Worm (Caenorhabditis elegans) whole organism, young adult: ENCODE data around the gene ech-3.

ENCODE experiments used
- B0019.2 ChIP-seq: fragments of 200-800 bp; sonication (Bioruptor generic); conservative IDR thresholded peaks from 2 replicates; pipeline ENCODE4 v1.3.6; 2022; ENCODE audit warnings: missing genetic modification reagents, missing genetic modification characterization, missing compliant biosample characterization
- D2030.7 ChIP-seq: fragments of 200-800 bp; sonication (Bioruptor generic); IDR thresholded peaks from 2 replicates; pipeline ENCODE4 v1.3.6; 2022; ENCODE audit warnings: missing genetic modification reagents, missing genetic modification characterization, missing compliant biosample characterization
- F22D6.2 ChIP-seq: sonication (generic microtip); optimal IDR thresholded peaks from 2 replicates; lab custom pipeline; 2016; ENCODE audit warnings: mild to moderate bottlenecking, missing genetic modification characterization, missing compliant biosample characterization
- F39B2.1 ChIP-seq: fragments of 200-800 bp; sonication (Bioruptor generic); IDR thresholded peaks from 2 replicates; pipeline ENCODE4 v1.3.6; 2022; ENCODE audit warnings: missing genetic modification reagents, missing genetic modification characterization, missing compliant biosample characterization
- F52B5.7 ChIP-seq: sonication (generic microtip); optimal IDR thresholded peaks from 2 replicates; lab custom pipeline; 2016; ENCODE audit warnings: mild to moderate bottlenecking, missing genetic modification characterization, missing compliant biosample characterization
- K12H6.12 ChIP-seq: fragments of 200-800 bp; sonication (Bioruptor generic); optimal IDR thresholded peaks from 2 replicates; lab custom pipeline; 2018; ENCODE audit warnings: mild to moderate bottlenecking, missing genetic modification characterization, missing compliant biosample characterization
- T07F8.4 ChIP-seq: sonication (generic microtip); optimal IDR thresholded peaks from 2 replicates; lab custom pipeline; 2016; ENCODE audit warnings: mild to moderate bottlenecking, missing genetic modification characterization, moderate library complexity, missing compliant biosample characterization
- Y56A3A.18 ChIP-seq: fragments of 200-800 bp; sonication (Bioruptor generic); IDR thresholded peaks from 2 replicates; pipeline ENCODE4 v1.3.6; 2022; ENCODE audit warnings: missing genetic modification reagents, missing genetic modification characterization, missing compliant biosample characterization
- Y95B8A.8 ChIP-seq: fragments of 200-800 bp; sonication (Bioruptor generic); IDR thresholded peaks from 2 replicates; pipeline ENCODE4 v1.3.6; 2022; ENCODE audit warnings: missing genetic modification reagents, missing genetic modification characterization, missing compliant biosample characterization
- aptf-2 ChIP-seq: fragments of 200-800 bp; sonication (Bioruptor generic); conservative IDR thresholded peaks from 2 replicates; pipeline ENCODE4 v1.3.6; 2022; ENCODE audit warnings: missing genetic modification reagents, missing genetic modification characterization, missing compliant biosample characterization
- atf-7 ChIP-seq: sonication (generic microtip); optimal IDR thresholded peaks from 2 replicates; lab custom pipeline; 2017; ENCODE audit warnings: mild to moderate bottlenecking, missing genetic modification characterization, missing compliant biosample characterization
- attf-5 ChIP-seq: fragments of 200-800 bp; sonication (Bioruptor generic); optimal IDR thresholded peaks from 2 replicates; lab custom pipeline; 2018; ENCODE audit warnings: mild to moderate bottlenecking, missing genetic modification characterization, missing compliant biosample characterization
- bed-1 ChIP-seq: fragments of 200-800 bp; sonication (Bioruptor generic); IDR thresholded peaks from 2 replicates; pipeline ENCODE4 v1.3.6; 2022; ENCODE audit warnings: missing genetic modification reagents, missing genetic modification characterization, missing compliant biosample characterization
- ceh-100 ChIP-seq: fragments of 200-800 bp; sonication (Bioruptor generic); IDR thresholded peaks from 2 replicates; pipeline ENCODE4 v1.3.6; 2022; ENCODE audit warnings: missing genetic modification reagents, missing genetic modification characterization, missing compliant biosample characterization
- ceh-40 ChIP-seq: fragments of 200-800 bp; sonication (Bioruptor generic); IDR thresholded peaks from 2 replicates; pipeline ENCODE4 v1.3.6; 2022; ENCODE audit warnings: missing genetic modification characterization, missing compliant biosample characterization
- ceh-91 ChIP-seq: fragments of 200-800 bp; sonication (Bioruptor generic); IDR thresholded peaks from 2 replicates; pipeline ENCODE4 v1.3.6; 2022; ENCODE audit warnings: missing genetic modification reagents, missing genetic modification characterization, missing compliant biosample characterization
- die-1 ChIP-seq: sonication (generic microtip); optimal IDR thresholded peaks from 2 replicates; lab custom pipeline; 2016; ENCODE audit warnings: missing genotype, mild to moderate bottlenecking, missing genetic modification characterization, missing compliant biosample characterization
- egl-44 ChIP-seq: fragments of 200-800 bp; sonication (Bioruptor generic); IDR thresholded peaks from 2 replicates; pipeline ENCODE4 v1.3.6; 2022; ENCODE audit warnings: missing genetic modification reagents, missing genetic modification characterization, missing compliant biosample characterization
- ekl-4 ChIP-seq: fragments of 200-800 bp; sonication (Bioruptor generic); IDR thresholded peaks from 2 replicates; pipeline ENCODE4 v1.3.6; 2022; ENCODE audit warnings: missing genetic modification reagents, missing genetic modification characterization, missing compliant biosample characterization
- hsf-1 ChIP-seq: fragments of 200-800 bp; sonication (Bioruptor generic); IDR thresholded peaks from 2 replicates; pipeline ENCODE4 v1.3.6; 2022; ENCODE audit warnings: missing genetic modification reagents, missing genetic modification characterization, missing compliant biosample characterization
- lsl-1 ChIP-seq: fragments of 200-800 bp; sonication (Bioruptor generic); optimal IDR thresholded peaks from 2 replicates; lab custom pipeline; 2018; ENCODE audit warnings: mild to moderate bottlenecking, missing genetic modification characterization, moderate library complexity, missing compliant biosample characterization
- madf-10 ChIP-seq: sonication (generic microtip); optimal IDR thresholded peaks from 2 replicates; lab custom pipeline; 2016; ENCODE audit warnings: mild to moderate bottlenecking, missing genetic modification characterization, missing compliant biosample characterization
- madf-3 ChIP-seq: fragments of 200-800 bp; sonication (Bioruptor generic); IDR thresholded peaks from 2 replicates; pipeline ENCODE4 v1.3.6; 2022; ENCODE audit warnings: missing genetic modification reagents, missing genetic modification characterization, missing compliant biosample characterization
- madf-6 ChIP-seq: fragments of 200-800 bp; sonication (Bioruptor generic); IDR thresholded peaks from 2 replicates; pipeline ENCODE4 v1.3.6; 2022; ENCODE audit warnings: missing genetic modification reagents, missing genetic modification characterization, missing compliant biosample characterization
- madf-8 ChIP-seq: fragments of 200-800 bp; sonication (Bioruptor generic); conservative IDR thresholded peaks from 2 replicates; pipeline ENCODE4 v1.3.6; 2022; ENCODE audit warnings: missing genetic modification reagents, missing genetic modification characterization, missing compliant biosample characterization
- nfya-1 ChIP-seq: sonication (generic microtip); optimal IDR thresholded peaks from 2 replicates; lab custom pipeline; 2017; ENCODE audit warnings: antibody characterized with exemption, missing compliant biosample characterization, missing genetic modification characterization, borderline replicate concordance; ENCODE audit not compliant: insufficient read depth
- nfyb-1 ChIP-seq: fragments of 200-800 bp; sonication (Bioruptor generic); IDR thresholded peaks from 2 replicates; pipeline ENCODE4 v1.3.6; 2022; ENCODE audit warnings: missing genetic modification reagents, missing genetic modification characterization, missing compliant biosample characterization
- nhr-120 ChIP-seq: fragments of 200-800 bp; sonication (Bioruptor generic); IDR thresholded peaks from 2 replicates; pipeline ENCODE4 v1.3.6; 2022; ENCODE audit warnings: missing genetic modification characterization, missing compliant biosample characterization
- sea-2 ChIP-seq: fragments of 200-800 bp; sonication (Bioruptor generic); IDR thresholded peaks from 2 replicates; pipeline ENCODE4 v1.3.6; 2022; ENCODE audit warnings: missing genetic modification characterization, missing compliant biosample characterization
- unc-62 ChIP-seq: fragments of 150-350 bp; optimal IDR thresholded peaks from 2 replicates; lab custom pipeline; 2014; ENCODE audit warnings: missing biosample characterization, missing genetic modification reagents, missing genetic modification characterization
- xnd-1 ChIP-seq: sonication (generic microtip); optimal IDR thresholded peaks from 2 replicates; lab custom pipeline; 2016; ENCODE audit warnings: missing genotype, missing genetic modification reagents, missing genetic modification characterization, missing compliant biosample characterization
- ztf-18 ChIP-seq: sonication (generic microtip); optimal IDR thresholded peaks from 2 replicates; lab custom pipeline; 2016; ENCODE audit warnings: missing genotype, mild to moderate bottlenecking, missing genetic modification characterization, missing compliant biosample characterization
- ztf-26 ChIP-seq: sonication (generic microtip); optimal IDR thresholded peaks from 2 replicates; lab custom pipeline; 2017; ENCODE audit warnings: missing genetic modification characterization, missing compliant biosample characterization

The ech-3 gene

ce11 chrV:8055170-8055569 is 33.2 kb downstream of the ech-3 start:
- TF ChIP-seq F22D6.2 (no peak), die-1 (tag; lab: Kevin White, UChicago) (no peak), atf-7 (tag; lab: Kevin White, UChicago) (no peak), F52B5.7 (no peak), egl-44 (GFP tag; lab: Robert Waterston, UW) (no peak)

ce11 chrV:8057771-8058170 is 35.8 kb downstream of the ech-3 start:
- peak; percentile 85 for TF ChIP-seq hsf-1
- peak; percentile 84 for TF ChIP-seq ztf-18
- TF ChIP-seq madf-3 (GFP tag; lab: Robert Waterston, UW) = peak; percentile 72; the same call in 1 of the 2 replicates
- TF ChIP-seq ceh-91 (GFP tag; lab: Robert Waterston, UW) = 0 out of 2 replicates have a peak, but pooled peaks have one; percentile 28
- peak; percentile 61 for TF ChIP-seq D2030.7 (GFP tag; lab: Robert Waterston, UW)
- peak; percentile 20; the same call in 1 of the 2 replicates for TF ChIP-seq B0019.2
- peak; percentile 69; the same call in 1 of the 2 replicates for TF ChIP-seq F39B2.1 (GFP tag; lab: Robert Waterston, UW)
- TF ChIP-seq madf-8 (GFP tag; lab: Robert Waterston, UW) = peak; percentile 79
- peak; percentile 89 for TF ChIP-seq madf-6 (GFP tag; lab: Robert Waterston, UW)
- TF ChIP-seq xnd-1 (tag; lab: Kevin White, UChicago) = peak; percentile 48
- 0 out of 2 replicates have a peak, but pooled peaks have one; percentile 22 for TF ChIP-seq nfyb-1

ce11 chrV:8058359-8058758 is 36.3 kb downstream of the ech-3 start, which contains the start of gene str-138:
str-138 (plus strand) TSS chrV:8058659.
- TF ChIP-seq nfyb-1 = no peak
- TF ChIP-seq nfya-1 (tag; lab: Kevin White, UChicago) = no peak
- TF ChIP-seq nhr-120 = no peak
- TF ChIP-seq Y95B8A.8 (GFP tag; lab: Robert Waterston, UW) = no peak
- no peak for TF ChIP-seq unc-62
- no peak for TF ChIP-seq ceh-40
- TF ChIP-seq ztf-26 (tag; lab: Kevin White, UChicago) = no peak
- no peak for TF ChIP-seq ceh-100 (GFP tag; lab: Robert Waterston, UW)
- no peak for TF ChIP-seq attf-5 (GFP tag; lab: Kevin White, UChicago)
- no peak for TF ChIP-seq lsl-1 (GFP tag; lab: Kevin White, UChicago)

ce11 chrV:8062074-8062473 is 40.1 kb downstream of the ech-3 start, which contains the start of gene str-139:
str-139 (minus strand) TSS chrV:8062174.
- TF ChIP-seq Y56A3A.18 = no peak
- no peak for TF ChIP-seq T07F8.4 (tag; lab: Kevin White, UChicago)

ce11 chrV:8067800-8068199 is 45.8 kb downstream of the ech-3 start, which contains the start of gene str-140:
str-140 (minus strand) TSS chrV:8067900.
- TF ChIP-seq ekl-4 (GFP tag; lab: Robert Waterston, UW) (no peak), madf-10 (tag; lab: Kevin White, UChicago) (no peak)

ce11 chrV:8069637-8070036 is 47.6 kb downstream of the ech-3 start, which contains the start of gene str-143:
str-143 (minus strand) TSS chrV:8069737.
- TF ChIP-seq sea-2 (GFP tag; lab: Robert Waterston, UW) (no peak), bed-1 (GFP tag; lab: Robert Waterston, UW) (no peak), aptf-2 (no peak), K12H6.12 (tag; lab: Kevin White, UChicago) (no peak)
